Fruit fly (Drosophila melanogaster) whole organism, wandering third instar larva: ENCODE data around the gene Rhp.

Experiments
- Dfd ChIP-seq: fragments of >200 bp; optimal IDR thresholded peaks from 2 replicates; lab custom pipeline; 2017; ENCODE audit warnings: missing biosample characterization, missing genetic modification characterization
- Myc ChIP-seq: fragments of >200 bp; optimal IDR thresholded peaks from 2 replicates; lab custom pipeline; 2017
- br ChIP-seq: fragments of 200-800 bp; sonication (Bioruptor generic); optimal IDR thresholded peaks from 2 replicates; lab custom pipeline; 2016; ENCODE audit warnings: missing biosample characterization, missing genetic modification characterization
- h ChIP-seq: fragments of 200-800 bp; sonication (Bioruptor generic); optimal IDR thresholded peaks from 3 replicates; lab custom pipeline; 2016; ENCODE audit warnings: missing biosample characterization, mild to moderate bottlenecking, missing genetic modification characterization
- lola ChIP-seq: fragments of >200 bp; optimal IDR thresholded peaks from 2 replicates; lab custom pipeline; 2017; ENCODE audit warnings: missing biosample characterization, missing genetic modification characterization
- psq ChIP-seq: fragments of 200-800 bp; sonication (Bioruptor generic); optimal IDR thresholded peaks from 3 replicates; lab custom pipeline; 2017; ENCODE audit warnings: missing biosample characterization, mild to moderate bottlenecking, missing genetic modification characterization, moderate library complexity
- usp ChIP-seq: fragments of >200 bp; optimal IDR thresholded peaks from 2 replicates; lab custom pipeline; 2017; ENCODE audit warnings: missing biosample characterization, missing genetic modification characterization

DNA sequence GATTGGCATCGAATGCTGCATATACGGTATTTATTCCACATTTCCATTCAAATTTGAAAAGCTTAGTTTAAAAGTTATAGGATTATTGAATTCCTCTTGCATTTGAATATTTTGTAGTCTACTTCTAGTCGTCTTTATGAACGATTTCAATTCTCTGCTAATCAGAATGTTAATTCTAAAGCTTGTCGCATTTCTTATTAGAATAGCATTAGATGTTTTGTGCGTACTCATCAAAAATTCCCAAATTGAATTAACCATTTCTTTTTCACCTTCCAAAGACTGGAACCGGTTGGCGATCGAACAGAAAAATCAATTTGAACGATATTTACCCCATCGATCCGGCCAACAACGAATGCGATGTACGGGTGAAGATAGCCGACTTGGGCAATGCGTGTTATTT lies 51.3 kb downstream of the Rhp start:
- TF ChIP-seq usp (GFP tag; lab: Kevin White, UChicago) (no peak), Myc (lab: Kevin White, UChicago) (no peak), Dfd (GFP tag; lab: Kevin White, UChicago) (no peak), br (no peak), psq (GFP tag; lab: Kevin White, UChicago) (no peak), h (GFP tag; lab: Kevin White, UChicago) (no peak), lola (GFP tag; lab: Kevin White, UChicago) (no peak)
